Fruit fly (Drosophila melanogaster): Measurements from ENCODE around the gene CG15014.
A peak's percentile ranks its signal among the peaks of the same experiment; 100 is the strongest.

Gene CG15014

DNA sequence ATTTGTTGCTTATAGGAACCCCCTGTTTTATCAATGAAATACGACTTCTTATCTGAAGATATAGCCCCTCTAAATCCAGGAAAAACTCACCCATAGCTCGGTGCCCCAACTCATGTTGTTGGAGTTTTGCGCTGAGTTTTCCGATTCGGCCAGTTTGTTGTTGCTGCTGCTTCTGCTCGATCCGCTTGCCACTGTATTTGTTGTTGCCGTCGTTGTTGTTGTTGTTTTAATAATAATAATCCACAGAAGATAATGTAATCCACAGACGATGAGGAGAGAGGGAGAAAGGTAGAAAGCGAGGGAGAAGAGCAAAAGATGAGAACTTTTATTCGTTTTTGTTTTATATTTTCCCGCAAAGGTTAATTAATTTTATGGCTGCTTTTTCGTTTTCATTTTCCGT is 40.9 kb upstream of the CG15014 start:
- TF ChIP-seq Gug (GFP tag; IDR thresholded peaks at IDR 0.05) (no peak), CG10631 (GFP tag; optimal IDR thresholded peaks at IDR 0.05) (no peak), net (GFP tag; optimal IDR thresholded peaks at IDR 0.05) (no peak), Sox102F (GFP tag; optimal IDR thresholded peaks at IDR 0.05) (no peak), Sox15 (GFP tag; optimal IDR thresholded peaks at IDR 0.05) (no peak)

dm6 chr3L:4360376-4360703 is 38.3 kb upstream of the CG15014 start:
- TF ChIP-seq net (GFP tag; optimal IDR thresholded peaks at IDR 0.05) (no peak), Ets96B (tag; optimal IDR thresholded peaks at IDR 0.05) (no peak), CG31627 (GFP tag; optimal IDR thresholded peaks at IDR 0.05) (no peak), CG6163 (GFP tag; IDR thresholded peaks at IDR 0.05) (0 out of 3 replicates have a peak, but pooled peaks have one; percentile 16), CG11902 (GFP tag; optimal IDR thresholded peaks at IDR 0.05) (no peak), Sox14 (GFP tag; optimal IDR thresholded peaks at IDR 0.05) (no peak), CG6854 (GFP tag; optimal IDR thresholded peaks at IDR 0.05) (peak; percentile 12), fkh (GFP tag; optimal IDR thresholded peaks at IDR 0.05) (peak; percentile 20), ss (GFP tag; optimal IDR thresholded peaks at IDR 0.05) (peak in 1 of 2 experiments; percentile 15), OdsH (GFP tag; optimal IDR thresholded peaks at IDR 0.05) (no peak), CG16779 (tag; optimal IDR thresholded peaks at IDR 0.05) (no peak), Eip78C (GFP tag) (peak; percentile 52)

- TF ChIP-seq CG4318 (GFP tag; optimal IDR thresholded peaks at IDR 0.05) (no peak), svp (GFP tag) (no peak), CG3919 (GFP tag; optimal IDR thresholded peaks at IDR 0.05) (no peak), achi (GFP tag; optimal IDR thresholded peaks at IDR 0.05) (no peak), Blimp-1 (GFP tag; optimal IDR thresholded peaks at IDR 0.05) (no peak), CG8319 (GFP tag; optimal IDR thresholded peaks at IDR 0.05) (no peak), dac (GFP tag; optimal IDR thresholded peaks at IDR 0.05) (no peak), CG15336 (GFP tag; IDR thresholded peaks at IDR 0.05) (no peak), Eip75B (GFP tag; optimal IDR thresholded peaks at IDR 0.05) (no peak), CG10631 (GFP tag; optimal IDR thresholded peaks at IDR 0.05) (no peak), Eip78C (GFP tag) (no peak), CG34406 (GFP tag; optimal IDR thresholded peaks at IDR 0.05) (no peak), ss (GFP tag; optimal IDR thresholded peaks at IDR 0.05) (no peak), fkh (GFP tag; optimal IDR thresholded peaks at IDR 0.05) (no peak), CG32006 (GFP tag; optimal IDR thresholded peaks at IDR 0.05) (no peak), Hr39 (GFP tag; optimal IDR thresholded peaks at IDR 0.05) (no peak), CG8119 (GFP tag; IDR thresholded peaks at IDR 0.05) (no peak), vri (GFP tag; optimal IDR thresholded peaks at IDR 0.05) (no peak), CG16779 (tag; optimal IDR thresholded peaks at IDR 0.05) (no peak), Sox102F (GFP tag; optimal IDR thresholded peaks at IDR 0.05) (no peak)
These were observed 37.8 kb upstream of the CG15014 start for dm6 chr3L:4359688-4360375.

- no peak for TF ChIP-seq topi (GFP tag; optimal IDR thresholded peaks at IDR 0.05)
- no peak for TF ChIP-seq Gug (GFP tag; IDR thresholded peaks at IDR 0.05)
- no peak for TF ChIP-seq Ets21C (GFP tag; optimal IDR thresholded peaks at IDR 0.05)
- TF ChIP-seq CG11762 (GFP tag; optimal IDR thresholded peaks at IDR 0.05; ENCODE audit: insufficient read depth), result no peak
- TF ChIP-seq vri (GFP tag; optimal IDR thresholded peaks at IDR 0.05), result peak; percentile 37
- TF ChIP-seq CG1621 (tag; optimal IDR thresholded peaks at IDR 0.05), result no peak
- no peak for TF ChIP-seq CG4318 (GFP tag; optimal IDR thresholded peaks at IDR 0.05)
- TF ChIP-seq CG3919 (GFP tag; optimal IDR thresholded peaks at IDR 0.05), result no peak
- TF ChIP-seq CG16779 (tag; optimal IDR thresholded peaks at IDR 0.05), result no peak
- peak; percentile 51 for TF ChIP-seq fkh (GFP tag; optimal IDR thresholded peaks at IDR 0.05)
- TF ChIP-seq Ets96B (tag; optimal IDR thresholded peaks at IDR 0.05), result no peak
- TF ChIP-seq Eip78C (GFP tag), result peak; percentile 50
- no peak for TF ChIP-seq net (GFP tag; optimal IDR thresholded peaks at IDR 0.05)
- no peak for TF ChIP-seq Sox102F (GFP tag; optimal IDR thresholded peaks at IDR 0.05)
- no peak for TF ChIP-seq CG7368 (GFP tag; optimal IDR thresholded peaks at IDR 0.05)
- no peak for TF ChIP-seq Lpt (GFP tag; optimal IDR thresholded peaks at IDR 0.05)
- no peak for TF ChIP-seq spab (GFP tag; optimal IDR thresholded peaks at IDR 0.05)
- no peak for TF ChIP-seq CG11902 (GFP tag; optimal IDR thresholded peaks at IDR 0.05)
These were observed 35.7 kb upstream of the CG15014 start for dm6 chr3L:4357705-4358131.

All from whole organism, prepupa.